Fruit fly (Drosophila melanogaster): Measurements from ENCODE around the gene Eig71Ek.

Eig71Ek gene

DNA sequence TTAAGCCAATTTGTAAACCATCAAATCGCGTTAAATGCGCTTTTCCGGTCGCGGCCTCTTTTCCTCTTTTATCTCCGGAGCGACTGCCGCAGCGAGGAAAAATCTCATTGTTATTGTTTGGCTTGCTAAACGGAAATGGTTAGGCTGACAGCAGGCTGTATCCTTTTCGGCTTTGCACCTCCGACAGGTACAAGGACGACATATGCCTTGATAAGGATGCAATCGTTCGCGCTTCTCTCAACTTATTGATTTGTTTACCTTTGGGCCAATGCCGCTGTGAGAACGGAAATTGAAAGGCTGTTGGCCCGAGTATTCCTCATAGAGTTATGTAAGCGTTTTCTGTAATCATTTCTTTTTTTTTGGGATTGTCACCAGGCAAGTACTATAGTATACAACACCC is 22.5 kb upstream of the Eig71Ek start:
- no peak for TF ChIP-seq usp (GFP tag; optimal IDR thresholded peaks at IDR 0.05)
- TF ChIP-seq Hr78 (GFP tag; optimal IDR thresholded peaks at IDR 0.05), result no peak
- no peak for TF ChIP-seq dmrt93B (GFP tag; optimal IDR thresholded peaks at IDR 0.05)
- TF ChIP-seq Dif (GFP tag; optimal IDR thresholded peaks at IDR 0.05; ENCODE audit: partially characterized antibody), result no peak
- TF ChIP-seq rgr (GFP tag; optimal IDR thresholded peaks at IDR 0.05), result no peak
- TF ChIP-seq pan (optimal IDR thresholded peaks at IDR 0.05), result no peak
- no peak for TF ChIP-seq Rel (GFP tag; optimal IDR thresholded peaks at IDR 0.05)
- TF ChIP-seq Rel (tag; optimal IDR thresholded peaks at IDR 0.05), result no peak
- no peak for TF ChIP-seq Dfd (GFP tag; optimal IDR thresholded peaks at IDR 0.05)
- no peak for TF ChIP-seq dl (GFP tag; optimal IDR thresholded peaks at IDR 0.05; ENCODE audit: insufficient read depth in 1 of 2, partially characterized antibody in 2 of 2)
- TF ChIP-seq Mio (GFP tag; optimal IDR thresholded peaks at IDR 0.05), result no peak
- TF ChIP-seq Jra (GFP tag; optimal IDR thresholded peaks at IDR 0.05), result no peak
- no peak for TF ChIP-seq Myc (optimal IDR thresholded peaks at IDR 0.05)
- no peak for TF ChIP-seq sv (GFP tag; optimal IDR thresholded peaks at IDR 0.05)
- no peak for TF ChIP-seq lola (GFP tag; optimal IDR thresholded peaks at IDR 0.05)
- TF ChIP-seq brk (GFP tag; optimal IDR thresholded peaks at IDR 0.05), result no peak
- TF ChIP-seq Sp1 (GFP tag; optimal IDR thresholded peaks at IDR 0.05), result no peak
- no peak for TF ChIP-seq CG9705 (GFP tag; optimal IDR thresholded peaks at IDR 0.05)
- no peak for TF ChIP-seq Abd-B (GFP tag; optimal IDR thresholded peaks at IDR 0.05)
- no peak for TF ChIP-seq N (GFP tag; optimal IDR thresholded peaks at IDR 0.05)
- TF ChIP-seq GATAd (GFP tag; optimal IDR thresholded peaks at IDR 0.05), result no peak

DNA sequence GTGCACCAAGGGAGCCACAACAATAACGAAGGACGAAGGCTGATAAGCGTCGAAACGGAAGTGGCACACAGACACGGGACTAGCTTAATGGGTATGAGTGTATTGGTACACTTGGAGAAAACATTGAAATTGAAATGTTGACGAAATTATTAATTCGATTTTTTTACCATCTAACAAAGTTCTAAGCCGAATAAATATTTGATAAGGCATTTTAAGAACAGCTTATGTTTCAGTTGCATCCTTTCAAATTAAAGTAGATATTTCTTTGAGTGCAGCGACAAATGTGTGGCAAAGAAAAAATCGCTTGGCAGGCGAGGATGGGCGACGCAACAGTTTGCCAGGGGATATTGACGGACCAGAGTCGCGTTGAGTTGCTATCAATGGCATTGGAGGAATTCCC is 21.1 kb upstream of the Eig71Ek start:
- TF ChIP-seq pan (optimal IDR thresholded peaks at IDR 0.05) (no peak), Hr83 (GFP tag; optimal IDR thresholded peaks at IDR 0.05; ENCODE audit: poor library complexity, severe bottlenecking) (no peak), CG32264 (GFP tag; optimal IDR thresholded peaks at IDR 0.05) (no peak), Abd-B (GFP tag; optimal IDR thresholded peaks at IDR 0.05) (no peak)

DNA sequence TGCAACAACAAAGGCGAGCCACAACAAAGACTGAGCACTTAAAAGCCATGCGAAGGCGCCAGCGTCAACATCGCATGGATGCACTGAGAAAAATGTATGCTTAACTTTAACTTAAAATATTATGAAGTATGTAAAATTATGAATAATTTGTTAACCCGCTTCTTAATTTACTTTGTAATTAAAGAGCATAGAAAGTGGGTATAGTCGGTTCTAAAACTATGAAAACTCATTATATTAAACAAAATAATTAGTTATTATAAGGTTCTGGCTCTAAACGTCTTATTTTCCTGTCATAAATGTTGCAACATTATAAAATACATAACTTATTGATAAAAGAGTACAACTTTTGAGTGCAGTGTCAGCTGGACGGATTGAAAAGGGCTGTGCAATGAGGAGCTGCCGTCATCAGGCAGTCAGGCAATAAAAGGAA is 19.4 kb upstream of the Eig71Ek start:
- TF ChIP-seq dmrt93B (GFP tag; optimal IDR thresholded peaks at IDR 0.05) (no peak), woc (GFP tag; optimal IDR thresholded peaks at IDR 0.05) (no peak), sv (GFP tag; optimal IDR thresholded peaks at IDR 0.05) (no peak), sage (GFP tag; optimal IDR thresholded peaks at IDR 0.05) (no peak), jim (GFP tag; optimal IDR thresholded peaks at IDR 0.05) (no peak), Dfd (GFP tag; optimal IDR thresholded peaks at IDR 0.05) (no peak), foxo (GFP tag; optimal IDR thresholded peaks at IDR 0.05) (peak in 1 of 2 experiments; percentile 25), br (GFP tag; optimal IDR thresholded peaks at IDR 0.05) (peak; percentile 20), ey (GFP tag; optimal IDR thresholded peaks at IDR 0.05) (peak; percentile 11), HLH106 (tag; optimal IDR thresholded peaks at IDR 0.05) (peak; percentile 23), Sp1 (GFP tag; optimal IDR thresholded peaks at IDR 0.05) (peak; percentile 4), OdsH (GFP tag; optimal IDR thresholded peaks at IDR 0.05) (no peak), fru (GFP tag; optimal IDR thresholded peaks at IDR 0.05) (peak; percentile 8)

dm6 chr3L:15646182-15646581 is 14.9 kb upstream of the Eig71Ek start:
- TF ChIP-seq CG9705 (GFP tag; optimal IDR thresholded peaks at IDR 0.05), result no peak
- TF ChIP-seq psq (GFP tag; optimal IDR thresholded peaks at IDR 0.05), result no peak
- TF ChIP-seq dmrt93B (GFP tag; optimal IDR thresholded peaks at IDR 0.05), result no peak

DNA sequence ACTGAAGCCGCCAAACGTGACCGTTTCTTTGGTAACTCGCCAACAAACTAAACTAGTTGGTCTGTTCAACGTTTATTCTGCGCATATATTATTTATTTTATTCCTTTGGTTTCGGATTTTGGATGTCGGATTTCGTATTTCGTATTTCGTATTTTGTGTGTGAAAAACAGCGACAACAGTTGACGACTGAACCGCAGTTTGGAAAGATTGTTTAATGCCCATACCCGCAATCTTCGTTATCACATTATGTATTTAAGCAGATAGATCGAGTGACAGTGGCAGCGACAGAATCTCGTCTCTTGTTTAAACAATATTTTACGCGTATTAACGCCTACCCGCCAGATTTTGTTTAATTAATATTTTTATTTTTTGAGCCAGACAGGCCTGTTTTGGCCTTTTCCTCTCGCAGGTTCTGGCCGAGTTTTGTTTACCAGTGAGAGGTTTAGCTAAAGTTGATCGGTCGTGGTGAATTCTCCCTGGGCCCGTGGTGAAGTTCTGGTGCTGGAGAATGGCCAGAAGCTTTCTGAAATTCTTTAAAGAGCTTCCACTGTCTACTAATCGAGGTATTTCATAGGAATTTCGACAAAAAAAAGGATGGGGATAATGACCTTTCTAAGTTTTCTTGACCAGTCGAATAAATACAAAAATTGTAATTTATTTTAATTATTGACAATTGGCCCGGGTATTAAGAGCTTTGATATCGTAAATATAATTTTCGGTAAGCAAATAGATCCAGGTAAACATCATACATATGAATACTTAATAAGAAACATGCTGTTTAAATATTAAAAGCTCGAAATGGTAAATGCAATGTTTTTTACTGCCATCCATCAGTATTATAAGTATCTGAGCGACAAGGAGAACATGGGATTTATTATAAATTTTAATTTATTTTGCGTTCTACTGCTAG is 13.1 kb upstream of the Eig71Ek start, which contains the start of the genes comm3 and CG43083:
Gene comm3, minus strand, starts transcription at position 51 of the 910 bp plus-strand sequence.
Gene CG43083, plus strand, starts transcription at position 860 of the 910 bp plus-strand sequence.
- TF ChIP-seq jim (GFP tag; optimal IDR thresholded peaks at IDR 0.05) (no peak), fru (GFP tag; optimal IDR thresholded peaks at IDR 0.05) (peak; percentile 32), CrebA (GFP tag; optimal IDR thresholded peaks at IDR 0.05; ENCODE audit: borderline replicate concordance) (peak; percentile 34), Hr83 (GFP tag; optimal IDR thresholded peaks at IDR 0.05; ENCODE audit: poor library complexity, severe bottlenecking) (peak; percentile 30), sv (GFP tag; optimal IDR thresholded peaks at IDR 0.05) (no peak), h (GFP tag; optimal IDR thresholded peaks at IDR 0.05) (peak; percentile 42)
